Fruit fly (Drosophila melanogaster) whole organism, wandering third instar larva: ENCODE measurements around the gene CG9483.
A peak's percentile ranks its signal among the peaks of the same experiment; 100 is the strongest.

Experiments used
- Dif ChIP-seq: fragments of 200-275, 200-300 bp; sonication (Bioruptor generic); optimal IDR thresholded peaks from 2 replicates; lab custom pipeline; 2018; ENCODE audit warnings: missing biosample characterization, missing genetic modification characterization; ENCODE audit not compliant: partially characterized antibody
- Mio ChIP-seq: sonication (Bioruptor generic); optimal IDR thresholded peaks from 2 replicates; lab custom pipeline; 2016; ENCODE audit warnings: missing biosample characterization, missing genetic modification characterization
- fru ChIP-seq: fragments of 200-800 bp; sonication (Bioruptor generic); optimal IDR thresholded peaks from 3 replicates; lab custom pipeline; 2016; ENCODE audit warnings: missing biosample characterization, mild to moderate bottlenecking, missing genetic modification characterization
- jim ChIP-seq: fragments of 175-275, 200-325 bp; sonication (Bioruptor generic); optimal IDR thresholded peaks from 2 replicates; lab custom pipeline; 2016; ENCODE audit warnings: missing biosample characterization, mild to moderate bottlenecking, missing genetic modification characterization
- pan ChIP-seq: fragments of >200 bp; optimal IDR thresholded peaks from 2 replicates; lab custom pipeline; 2017
- sage ChIP-seq: fragments of 200-800 bp; sonication (Bioruptor generic); optimal IDR thresholded peaks from 2 replicates; lab custom pipeline; 2016; ENCODE audit warnings: missing biosample characterization, mild to moderate bottlenecking, missing genetic modification characterization

DNA sequence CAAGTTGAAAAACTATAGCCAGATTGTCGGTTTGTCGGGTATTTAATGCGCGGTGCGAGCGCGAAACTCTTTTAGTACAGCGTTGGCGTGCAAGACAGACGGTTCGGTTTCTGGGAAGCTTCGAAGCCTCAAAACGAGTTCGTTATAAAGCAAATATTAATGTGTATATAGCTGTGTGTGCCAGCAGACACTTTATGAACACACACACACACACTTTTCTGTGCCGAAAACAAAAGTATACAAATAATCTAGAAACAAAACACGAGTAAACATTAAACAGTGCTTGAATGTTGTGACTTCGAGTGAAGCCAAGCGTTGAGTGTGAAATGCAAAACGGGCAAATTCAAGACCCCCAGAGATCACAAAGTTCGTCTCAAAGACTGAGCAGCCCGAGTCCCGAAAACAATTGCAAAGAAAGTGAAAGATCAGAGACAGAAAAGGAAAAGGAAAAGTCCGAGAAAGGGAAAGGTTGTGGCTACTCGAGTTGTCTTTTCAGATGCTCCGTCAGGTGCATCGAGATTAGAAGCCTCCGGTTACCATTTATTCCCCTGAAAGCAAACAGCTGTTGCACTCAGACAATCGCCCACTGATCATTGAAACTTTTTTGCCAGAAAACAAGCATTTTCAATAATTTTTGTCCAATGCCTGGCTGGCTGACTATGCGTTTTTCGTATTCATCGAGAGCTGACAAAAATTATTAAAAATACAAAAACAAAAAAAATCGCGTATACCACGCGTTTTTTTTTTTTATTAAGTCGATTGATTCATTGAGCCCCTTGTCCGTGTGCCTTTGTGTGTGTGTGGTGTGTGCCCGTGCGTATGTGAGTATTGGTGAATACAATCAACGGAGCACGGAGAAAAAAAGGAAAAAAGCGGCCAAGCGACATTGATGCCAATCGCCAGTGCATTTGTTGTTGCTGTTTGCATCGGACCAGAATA lies 32.4 kb downstream of the CG9483 start, which contains the start of gene CG34398:
- no peak for TF ChIP-seq jim (GFP tag; lab: Kevin White, UChicago)
- TF ChIP-seq sage (GFP tag; lab: Kevin White, UChicago): peak; percentile 58
- TF ChIP-seq pan (lab: Kevin White, UChicago): no peak
- no peak for TF ChIP-seq Dif (GFP tag; lab: Kevin White, UChicago)
- no peak for TF ChIP-seq Mio (GFP tag; lab: Kevin White, UChicago)
- TF ChIP-seq fru (GFP tag; lab: Kevin White, UChicago): no peak
